Worm (Caenorhabditis elegans): ENCODE measurements around the gene srbc-82.
"Not testable (repeated sequence)": the region's sequence is repeated elsewhere in the genome, so short reads cannot be mapped to it uniquely, and the experiment has no call there.

srbc-82 gene

DNA sequence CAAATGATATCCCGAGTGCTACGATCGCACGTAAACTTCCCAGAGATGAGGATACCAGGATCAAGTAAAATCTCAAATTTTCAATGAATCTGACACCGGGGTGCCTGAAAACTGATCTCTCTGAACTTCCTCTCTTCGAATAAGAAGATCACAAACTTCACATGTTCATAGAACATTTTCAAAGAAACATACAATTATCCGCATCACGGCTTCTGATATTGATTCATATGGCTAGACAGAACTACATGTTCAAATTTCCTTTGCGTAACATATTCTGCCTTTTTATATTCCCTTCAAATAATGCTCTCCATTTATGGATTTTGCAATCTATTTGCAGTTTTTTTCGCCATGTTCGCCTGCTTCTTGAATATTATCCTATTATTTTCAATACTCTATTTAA lies 3.3 kb upstream of the srbc-82 start, which contains the start of gene srbc-83:
Gene srbc-83, plus strand, starts transcription at position 301 of the 400 bp plus-strand sequence.
- TF ChIP-seq W03F9.2 (tag; optimal IDR thresholded peaks at IDR 0.05) (no peak), dao-5 (tag; optimal IDR thresholded peaks at IDR 0.05) (no peak), him-1 (tag; optimal IDR thresholded peaks at IDR 0.05) (no peak)

ce11 chrV:16298669-16299068 lies 1.7 kb upstream of the srbc-82 start, which contains the start of gene srbc-84:
TSS of gene srbc-84 (plus strand) at chrV:16298969.
- TF ChIP-seq dao-5 (tag; optimal IDR thresholded peaks at IDR 0.05) = no peak
- TF ChIP-seq W03F9.2 (tag; optimal IDR thresholded peaks at IDR 0.05) = no peak
- TF ChIP-seq him-1 (tag; optimal IDR thresholded peaks at IDR 0.05) = no peak

- TF ChIP-seq dao-5 (tag; optimal IDR thresholded peaks at IDR 0.05) = no peak
These were observed 542 bp upstream of the srbc-82 start for ce11 chrV:16299834-16300233.

- TF ChIP-seq W03F9.2 (tag; optimal IDR thresholded peaks at IDR 0.05) (no peak), dao-5 (tag; optimal IDR thresholded peaks at IDR 0.05) (no peak), him-1 (tag; optimal IDR thresholded peaks at IDR 0.05) (no peak)
These were observed 2.1 kb downstream of the srbc-82 start, which contains the start of the genes C31A11.13 and oac-6 for ce11 chrV:16302439-16302838. TSS of gene C31A11.13 (minus strand) at chrV:16302551. TSS of gene oac-6 (plus strand) at chrV:16302717.

DNA sequence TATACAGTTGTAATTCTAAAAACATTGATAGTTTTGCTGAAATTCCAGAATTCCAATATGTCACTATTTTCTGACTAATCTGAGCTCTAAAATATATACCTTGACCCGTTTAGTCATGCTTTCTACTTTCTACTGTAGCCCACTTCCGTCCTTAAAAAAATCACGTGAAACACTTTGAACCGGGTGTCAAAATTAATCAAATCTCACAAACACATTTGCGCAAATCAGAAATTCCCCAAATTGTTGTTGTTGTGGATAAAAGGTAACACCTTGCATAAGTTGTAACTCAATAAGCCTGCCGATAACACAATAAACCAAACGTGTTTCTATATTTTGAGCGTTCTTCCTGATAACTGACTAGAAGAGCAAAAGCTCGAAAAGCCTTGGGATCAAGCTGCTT lies 6.9 kb downstream of the srbc-82 start, which contains the start of gene srxa-7:
Gene srxa-7, plus strand, starts transcription at position 301 of the 400 bp plus-strand sequence.
- TF ChIP-seq him-1 (tag; optimal IDR thresholded peaks at IDR 0.05) = no peak
- TF ChIP-seq W03F9.2 (tag; optimal IDR thresholded peaks at IDR 0.05) = no peak
- no peak for TF ChIP-seq dao-5 (tag; optimal IDR thresholded peaks at IDR 0.05)

DNA sequence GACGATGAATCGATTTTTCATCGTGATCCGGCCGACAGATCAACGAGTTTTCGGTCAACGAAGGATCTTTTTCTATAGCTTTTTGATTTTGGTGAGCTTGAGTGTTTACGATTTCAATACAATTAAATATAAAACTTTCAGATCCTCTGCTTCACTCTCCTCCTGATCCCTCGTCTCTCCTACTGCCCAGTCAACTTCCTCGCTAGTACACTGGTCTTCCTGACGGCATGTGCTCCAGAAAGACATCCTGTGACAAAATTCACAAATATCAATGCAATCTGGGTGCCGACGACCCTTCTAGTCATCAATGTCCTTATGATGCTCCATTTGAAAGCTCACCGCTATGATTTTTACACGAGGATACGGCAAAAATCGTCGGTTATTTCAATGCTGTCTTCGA lies 8.0 kb downstream of the srbc-82 start:
- TF ChIP-seq dao-5 (tag; optimal IDR thresholded peaks at IDR 0.05) (no peak), W03F9.2 (tag; optimal IDR thresholded peaks at IDR 0.05) (no peak), him-1 (tag; optimal IDR thresholded peaks at IDR 0.05) (no peak)

DNA sequence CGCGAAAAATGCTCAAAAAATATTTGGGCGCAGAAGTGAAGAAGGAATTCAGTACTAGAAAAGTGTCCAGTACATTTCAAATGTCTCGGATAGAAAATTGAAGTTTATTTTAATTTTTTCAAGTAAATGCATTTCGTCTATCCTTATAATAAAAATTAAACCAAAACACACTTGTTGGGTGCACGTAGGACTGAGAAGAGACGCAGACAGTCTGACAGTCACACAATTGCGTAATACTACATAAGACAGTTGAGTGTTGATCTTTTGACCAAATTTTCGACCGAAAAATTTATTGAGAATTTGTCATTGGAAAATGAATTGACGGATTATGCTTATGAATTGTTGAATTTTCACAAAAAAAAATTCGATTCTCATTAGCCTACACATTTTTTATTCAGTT lies 9.1 kb downstream of the srbc-82 start, which contains the start of gene oac-7:
Gene oac-7, plus strand, starts transcription at position 283 of the 400 bp plus-strand sequence.
- no peak for TF ChIP-seq W03F9.2 (tag; optimal IDR thresholded peaks at IDR 0.05)
- TF ChIP-seq dao-5 (tag; optimal IDR thresholded peaks at IDR 0.05) = no peak
- TF ChIP-seq him-1 (tag; optimal IDR thresholded peaks at IDR 0.05) = no peak

ce11 chrV:16315004-16315403 lies 14.6 kb downstream of the srbc-82 start, which contains the start of gene str-214:
TSS of gene str-214 (plus strand) at chrV:16315304.
- TF ChIP-seq him-1 (tag; optimal IDR thresholded peaks at IDR 0.05) = no peak
- TF ChIP-seq W03F9.2 (tag; optimal IDR thresholded peaks at IDR 0.05) = no peak
- TF ChIP-seq dao-5 (tag; optimal IDR thresholded peaks at IDR 0.05) = no peak

- TF ChIP-seq him-1 (tag; optimal IDR thresholded peaks at IDR 0.05) (no peak), W03F9.2 (tag; optimal IDR thresholded peaks at IDR 0.05) (no peak), dao-5 (tag; optimal IDR thresholded peaks at IDR 0.05) (no peak)
These were observed 16.9 kb downstream of the srbc-82 start, which contains the start of gene srh-180 for ce11 chrV:16317244-16317643. TSS of gene srh-180 (plus strand) at chrV:16317544.

DNA sequence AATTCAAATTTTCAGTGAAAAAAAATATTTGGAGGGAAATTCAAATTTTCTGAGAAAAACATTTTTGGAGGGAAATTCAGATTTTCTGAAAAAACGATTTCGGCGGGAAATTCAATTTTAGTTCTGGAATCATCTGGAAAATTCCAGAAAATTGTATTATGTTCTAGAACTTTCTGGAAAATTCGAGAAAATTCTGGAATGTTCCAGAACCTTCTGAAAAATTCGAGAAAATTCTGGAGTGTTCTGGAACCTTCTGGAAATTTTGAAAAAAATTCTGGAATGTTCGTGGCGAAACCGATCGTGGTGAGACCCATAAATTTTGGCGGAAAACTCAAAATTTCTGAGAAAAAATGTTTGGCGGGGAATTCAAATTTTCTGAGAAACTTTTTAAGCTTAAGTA lies 21.8 kb downstream of the srbc-82 start:
- no peak for TF ChIP-seq W03F9.2 (tag; optimal IDR thresholded peaks at IDR 0.05)
- no peak for TF ChIP-seq dao-5 (tag; optimal IDR thresholded peaks at IDR 0.05)
- no peak for TF ChIP-seq him-1 (tag; optimal IDR thresholded peaks at IDR 0.05)

ce11 chrV:16328849-16329248 lies 28.5 kb downstream of the srbc-82 start, which contains the start of gene F57G8.7:
TSS of gene F57G8.7 (plus strand) at chrV:16329149.
- TF ChIP-seq him-1 (tag; optimal IDR thresholded peaks at IDR 0.05) = no peak
- no peak for TF ChIP-seq dao-5 (tag; optimal IDR thresholded peaks at IDR 0.05)
- no peak for TF ChIP-seq W03F9.2 (tag; optimal IDR thresholded peaks at IDR 0.05)

- no peak for TF ChIP-seq him-1 (tag; optimal IDR thresholded peaks at IDR 0.05)
- TF ChIP-seq W03F9.2 (tag; optimal IDR thresholded peaks at IDR 0.05) = no peak
- no peak for TF ChIP-seq dao-5 (tag; optimal IDR thresholded peaks at IDR 0.05)
These were observed 33.0 kb downstream of the srbc-82 start, which contains the start of gene srh-167 for ce11 chrV:16333412-16333811. TSS of gene srh-167 (plus strand) at chrV:16333712.

DNA sequence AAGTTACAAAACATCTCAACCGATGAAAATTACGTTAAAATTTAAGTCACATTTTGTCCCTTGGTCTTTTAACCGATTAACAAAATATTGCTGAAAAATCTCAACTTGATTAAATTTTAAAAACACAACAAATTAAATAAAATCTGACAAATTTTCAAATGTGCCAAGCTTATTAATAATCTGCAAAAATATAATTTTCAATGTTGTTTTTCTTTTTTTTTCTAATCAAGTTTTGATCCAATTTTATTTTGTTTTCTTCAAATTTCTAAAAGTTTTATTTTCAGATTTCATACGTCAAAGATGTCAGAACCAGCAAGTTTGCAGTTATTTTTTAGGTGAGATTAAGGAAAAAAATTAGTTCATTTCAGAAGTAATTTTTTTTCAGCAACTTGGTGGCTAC lies 36.0 kb downstream of the srbc-82 start, which contains the start of gene srw-87:
Gene srw-87, plus strand, starts transcription at position 301 of the 400 bp plus-strand sequence.
- TF ChIP-seq W03F9.2 (tag; optimal IDR thresholded peaks at IDR 0.05) (no peak), him-1 (tag; optimal IDR thresholded peaks at IDR 0.05) (no peak), dao-5 (tag; optimal IDR thresholded peaks at IDR 0.05) (no peak)

ce11 chrV:16338287-16339092 lies 38.1 kb downstream of the srbc-82 start, which contains the start of gene slc-9B.2:
TSS of gene slc-9B.2 (plus strand) at chrV:16339042.
- TF ChIP-seq dao-5, him-1, W03F9.2 (tag; optimal IDR thresholded peaks at IDR 0.05): not testable (repeated sequence)

All from whole organism, L4/young adult.